Fruit fly (Drosophila melanogaster): ENCODE measurements around the gene Eno.

The Eno gene

DNA sequence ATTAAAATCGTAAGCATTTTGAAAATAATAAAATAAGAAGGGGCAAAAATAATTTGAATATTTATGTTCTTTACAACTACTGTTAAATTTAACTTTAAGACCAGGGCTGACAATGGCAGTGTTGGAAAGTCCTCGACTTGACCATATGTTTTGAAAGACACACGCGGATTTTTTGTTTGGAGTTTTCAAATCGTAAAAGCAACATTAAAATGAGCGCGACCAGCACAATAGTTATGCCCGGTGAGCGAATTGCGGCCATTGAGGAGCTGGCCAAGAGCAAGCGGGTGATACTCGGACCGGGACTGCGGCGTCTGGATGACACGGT, 854 bp downstream of the Eno start, which contains the start of gene Rrp40:
TSS of gene Rrp40 (plus strand) at position 113 of the 325 bp plus-strand sequence.
- TF ChIP-seq Hr96 (GFP tag; optimal IDR thresholded peaks at IDR 0.05) (no peak), kay (GFP tag; ENCODE audit: borderline replicate concordance) (peak; percentile 25), CG33017 (tag; optimal IDR thresholded peaks at IDR 0.05) (peak; percentile 47), toe (GFP tag; optimal IDR thresholded peaks at IDR 0.05) (no peak), CG1620 (GFP tag; optimal IDR thresholded peaks at IDR 0.05) (no peak), pad (GFP tag; optimal IDR thresholded peaks at IDR 0.05) (peak; percentile 0), CG14711 (tag; optimal IDR thresholded peaks at IDR 0.05) (peak; percentile 0), tj (GFP tag; optimal IDR thresholded peaks at IDR 0.05) (no peak), Mnt (GFP tag; optimal IDR thresholded peaks at IDR 0.05) (peak; percentile 47), CG7101 (tag; optimal IDR thresholded peaks at IDR 0.05) (no peak), CG5204 (GFP tag; optimal IDR thresholded peaks at IDR 0.05) (no peak)

DNA sequence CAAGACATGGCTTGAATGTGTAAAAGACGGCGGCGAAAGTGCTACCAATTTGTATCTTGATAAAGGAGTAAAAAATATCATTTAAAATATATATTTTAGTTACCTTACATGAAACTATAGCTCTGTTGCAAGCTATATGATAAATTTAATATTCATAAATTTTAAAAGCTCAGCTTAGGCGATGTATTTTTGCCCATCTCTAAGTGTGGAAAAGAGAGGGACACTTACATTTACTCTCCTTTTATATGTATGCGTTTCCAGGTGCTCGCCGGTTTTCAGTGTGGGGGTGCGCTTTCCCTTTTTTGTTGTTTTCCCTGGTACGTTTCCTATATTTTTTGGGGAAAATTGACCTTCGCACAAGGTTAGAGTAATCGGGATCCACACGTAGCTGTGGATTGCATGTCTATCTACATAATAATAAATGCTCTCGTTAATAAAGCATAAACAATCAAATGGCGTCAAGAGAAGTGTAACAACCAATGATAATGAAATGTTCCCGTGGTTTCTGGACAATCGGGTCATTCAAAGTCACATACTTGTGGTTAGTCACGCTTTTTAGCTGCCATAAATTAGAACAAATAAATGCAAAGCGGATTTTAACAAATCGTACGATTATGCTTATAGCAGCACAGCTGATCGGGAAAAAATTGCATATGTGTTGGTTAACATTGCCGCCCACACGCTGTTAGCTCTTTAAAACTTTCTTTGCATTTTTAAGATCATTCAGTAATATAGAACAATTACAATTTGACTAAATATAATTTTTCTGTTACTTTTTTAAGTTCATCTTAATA, 1.4 kb downstream of the Eno start:
- TF ChIP-seq Mnt (GFP tag; optimal IDR thresholded peaks at IDR 0.05) (peak; percentile 97), cnc (optimal IDR thresholded peaks at IDR 0.05) (no peak), tj (GFP tag; optimal IDR thresholded peaks at IDR 0.05) (peak; percentile 95), CG1620 (GFP tag; optimal IDR thresholded peaks at IDR 0.05) (peak; percentile 94), ovo (GFP tag; optimal IDR thresholded peaks at IDR 0.05) (peak; percentile 99), kay (GFP tag; ENCODE audit: borderline replicate concordance) (peak; percentile 99), Crg-1 (GFP tag; optimal IDR thresholded peaks at IDR 0.05) (peak; percentile 98), Clk (GFP tag; optimal IDR thresholded peaks at IDR 0.05) (peak; percentile 98), CG7045 (GFP tag; optimal IDR thresholded peaks at IDR 0.05) (peak; percentile 99), bab1 (GFP tag; optimal IDR thresholded peaks at IDR 0.05) (peak; percentile 99), toe (GFP tag; optimal IDR thresholded peaks at IDR 0.05) (peak; percentile 98), CG12768 (GFP tag; optimal IDR thresholded peaks at IDR 0.05) (peak; percentile 99), CG33017 (tag; optimal IDR thresholded peaks at IDR 0.05) (peak; percentile 99), pad (GFP tag; optimal IDR thresholded peaks at IDR 0.05) (peak; percentile 45), CG5204 (GFP tag; optimal IDR thresholded peaks at IDR 0.05) (peak; percentile 99), CG7101 (tag; optimal IDR thresholded peaks at IDR 0.05) (peak; percentile 99), CG11617 (GFP tag; optimal IDR thresholded peaks at IDR 0.05) (peak; percentile 100), Hr96 (GFP tag; optimal IDR thresholded peaks at IDR 0.05) (peak; percentile 96), cic (GFP tag; optimal IDR thresholded peaks at IDR 0.05) (peak; percentile 97), CG14711 (tag; optimal IDR thresholded peaks at IDR 0.05) (peak; percentile 90)

DNA sequence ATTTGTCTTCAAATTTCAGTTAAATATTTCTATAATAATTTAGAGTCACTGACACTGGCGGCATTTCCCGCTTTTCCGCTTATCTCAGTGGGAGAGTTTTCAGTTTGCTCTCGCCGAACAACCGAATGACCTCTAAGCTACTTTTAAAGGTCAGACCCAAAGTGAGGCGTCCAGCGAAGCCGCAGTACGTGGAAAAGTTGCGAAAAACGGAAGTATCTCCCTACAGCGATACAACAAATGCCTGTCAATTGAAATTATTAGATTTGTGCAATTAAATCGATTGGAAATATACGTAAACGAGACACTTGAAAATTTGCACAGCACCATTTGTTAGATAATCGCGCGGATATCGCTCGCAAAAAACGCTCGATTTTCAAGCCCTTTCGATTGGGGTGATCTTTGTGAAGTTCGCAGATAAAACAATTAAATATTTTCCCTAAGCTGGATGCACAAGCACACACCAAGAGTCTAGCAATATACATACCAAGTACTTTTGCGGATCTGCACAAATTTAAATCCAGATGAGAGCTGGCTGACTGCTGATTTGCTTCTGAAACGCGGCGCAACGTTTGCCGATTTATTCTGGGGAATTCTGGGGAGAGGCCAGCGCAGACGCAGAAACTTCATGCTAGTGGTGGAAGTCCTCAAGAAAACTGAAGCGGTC, 2.1 kb downstream of the Eno start:
- TF ChIP-seq CG12768 (GFP tag; optimal IDR thresholded peaks at IDR 0.05) (no peak), CG11617 (GFP tag; optimal IDR thresholded peaks at IDR 0.05) (no peak), pad (GFP tag; optimal IDR thresholded peaks at IDR 0.05) (peak; percentile 94), CG5204 (GFP tag; optimal IDR thresholded peaks at IDR 0.05) (no peak), cnc (optimal IDR thresholded peaks at IDR 0.05) (no peak), Crg-1 (GFP tag; optimal IDR thresholded peaks at IDR 0.05) (no peak)

DNA sequence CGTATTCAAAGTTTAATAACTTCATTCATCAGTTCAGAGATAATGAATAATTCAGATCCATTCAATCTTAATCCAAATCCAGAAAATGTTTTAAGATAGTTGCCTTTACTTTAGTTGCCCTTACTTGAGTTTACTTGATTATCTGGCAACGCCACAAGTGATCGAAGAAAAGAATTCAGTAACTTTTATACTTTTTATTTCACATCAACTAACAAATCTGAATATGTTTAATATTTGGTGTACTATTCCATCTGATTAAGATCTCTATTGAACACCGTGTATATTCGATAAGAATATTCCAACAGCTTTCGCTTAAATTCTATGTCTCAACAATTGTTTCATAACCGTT, 4.9 kb downstream of the Eno start:
- peak; percentile 93 for TF ChIP-seq kay (GFP tag; ENCODE audit: borderline replicate concordance)
- no peak for TF ChIP-seq CG33017 (tag; optimal IDR thresholded peaks at IDR 0.05)

DNA sequence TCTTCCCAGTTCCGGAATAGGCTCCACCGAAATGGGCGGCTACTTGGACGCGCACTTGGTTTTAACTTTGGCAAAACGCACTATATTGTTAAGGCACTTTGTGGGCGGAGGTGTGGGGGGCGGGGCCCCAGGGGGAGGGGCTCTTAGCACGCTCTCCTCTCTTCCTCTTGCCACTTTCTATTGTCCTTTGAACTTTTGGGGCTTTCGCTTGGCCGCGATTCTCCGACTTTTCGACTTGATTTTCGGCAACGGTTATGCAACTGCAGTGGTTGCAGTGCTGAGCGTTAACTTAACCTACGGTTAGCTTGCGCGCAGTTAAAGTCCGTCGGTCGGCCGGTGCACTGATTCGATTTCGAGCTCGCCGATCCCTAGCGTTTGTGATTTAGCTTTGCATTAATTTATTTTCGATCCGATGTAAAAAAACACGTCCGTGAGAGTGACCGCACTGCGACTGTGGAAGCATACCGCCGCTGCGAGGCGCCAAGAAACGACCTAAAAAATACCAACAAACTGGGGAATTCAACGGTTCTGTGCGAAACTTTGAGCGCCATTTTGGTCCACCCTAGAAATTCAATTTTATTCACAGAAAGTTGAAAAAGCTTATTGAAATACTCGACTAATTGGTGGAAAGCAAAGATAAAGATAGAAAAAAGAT, 5.4 kb downstream of the Eno start, which contains the start of gene Rim2:
TSS of gene Rim2 (minus strand) at position 452 of the 655 bp plus-strand sequence.
- TF ChIP-seq CG7045 (GFP tag; optimal IDR thresholded peaks at IDR 0.05) (no peak), bab1 (GFP tag; optimal IDR thresholded peaks at IDR 0.05) (peak; percentile 60), Clk (GFP tag; optimal IDR thresholded peaks at IDR 0.05) (no peak), CG1620 (GFP tag; optimal IDR thresholded peaks at IDR 0.05) (peak; percentile 45), Hr96 (GFP tag; optimal IDR thresholded peaks at IDR 0.05) (no peak), ovo (GFP tag; optimal IDR thresholded peaks at IDR 0.05) (no peak), pad (GFP tag; optimal IDR thresholded peaks at IDR 0.05) (peak; percentile 42), cic (GFP tag; optimal IDR thresholded peaks at IDR 0.05) (peak; percentile 76), CG11617 (GFP tag; optimal IDR thresholded peaks at IDR 0.05) (peak; percentile 46), kay (GFP tag; ENCODE audit: borderline replicate concordance) (no peak), Crg-1 (GFP tag; optimal IDR thresholded peaks at IDR 0.05) (peak; percentile 2), CG5204 (GFP tag; optimal IDR thresholded peaks at IDR 0.05) (no peak), Mnt (GFP tag; optimal IDR thresholded peaks at IDR 0.05) (peak; percentile 60), tj (GFP tag; optimal IDR thresholded peaks at IDR 0.05) (no peak), CG14711 (tag; optimal IDR thresholded peaks at IDR 0.05) (no peak), CG7101 (tag; optimal IDR thresholded peaks at IDR 0.05) (peak; percentile 93), cnc (optimal IDR thresholded peaks at IDR 0.05) (no peak), CG33017 (tag; optimal IDR thresholded peaks at IDR 0.05) (peak; percentile 29), toe (GFP tag; optimal IDR thresholded peaks at IDR 0.05) (no peak), CG12768 (GFP tag; optimal IDR thresholded peaks at IDR 0.05) (peak; percentile 24)
